Worm (Caenorhabditis elegans): ENCODE measurements around the gene F52D10.4.

The F52D10.4 gene

ce11 chrX:11607500-11607823, 9.8 kb upstream of the F52D10.4 start:
- TF ChIP-seq pha-4 (tag; optimal IDR thresholded peaks at IDR 0.05) (no peak), bed-1 (GFP tag; IDR thresholded peaks at IDR 0.05) (no peak), Y67H2A.10 (GFP tag; conservative IDR thresholded peaks at IDR 0.05) (no peak), bed-2 (GFP tag; IDR thresholded peaks at IDR 0.05) (no peak), tlf-1 (GFP tag; optimal IDR thresholded peaks at IDR 0.05) (no peak), F37B4.10 (GFP tag; IDR thresholded peaks at IDR 0.05) (no peak), mes-4 (tag; optimal IDR thresholded peaks at IDR 0.05) (no peak), hsf-1 (GFP tag; IDR thresholded peaks at IDR 0.05) (no peak), B0019.2 (GFP tag; conservative IDR thresholded peaks at IDR 0.05) (no peak), dox-1 (GFP tag; IDR thresholded peaks at IDR 0.05) (no peak), tbp1 (GFP tag; optimal IDR thresholded peaks at IDR 0.05) (no peak), Y53F4B.3 (GFP tag; IDR thresholded peaks at IDR 0.05) (no peak), pbrm-1 (GFP tag; IDR thresholded peaks at IDR 0.05) (no peak), lin-35 (GFP tag; optimal IDR thresholded peaks at IDR 0.05) (no peak)

DNA sequence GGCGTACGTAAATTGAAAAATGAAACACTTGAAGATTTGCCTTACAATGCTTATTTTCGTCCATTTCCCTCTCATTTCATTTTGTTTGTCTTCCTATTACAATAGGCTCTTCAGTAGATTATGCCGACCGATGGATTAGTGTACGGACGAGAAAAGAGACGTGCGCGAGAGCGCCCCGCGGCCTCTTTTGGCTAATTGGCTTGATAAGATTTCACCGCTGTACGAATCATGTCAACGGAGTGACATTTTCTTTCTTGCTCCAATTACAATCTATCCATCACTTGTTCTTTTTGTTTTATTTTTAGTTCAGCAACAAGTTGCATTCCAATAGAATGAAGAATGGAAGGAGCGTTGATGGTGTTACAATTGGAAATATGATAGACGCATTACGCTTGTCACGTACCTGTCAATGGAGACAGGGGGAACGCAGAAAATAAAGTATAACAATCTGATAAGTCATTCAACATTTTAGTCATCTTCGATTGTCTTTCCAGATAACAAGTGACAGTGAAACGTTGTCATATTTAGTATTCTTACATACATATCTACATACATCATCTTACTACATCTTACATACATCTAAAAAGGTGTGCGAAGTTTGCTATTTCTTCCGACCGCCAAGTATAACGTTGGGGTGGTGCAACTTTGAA, 9.0 kb upstream of the F52D10.4 start:
- TF ChIP-seq nhr-80 (tag; optimal IDR thresholded peaks at IDR 0.05) (peak; percentile 76), ZK185.1 (tag; optimal IDR thresholded peaks at IDR 0.05; ENCODE audit: poor library complexity, severe bottlenecking) (peak; percentile 8), unc-62 (GFP tag; optimal IDR thresholded peaks at IDR 0.05) (peak; percentile 95), ztf-22 (GFP tag; optimal IDR thresholded peaks at IDR 0.05) (peak; percentile 18), ztf-3 (GFP tag; optimal IDR thresholded peaks at IDR 0.05) (no peak), let-607 (tag; optimal IDR thresholded peaks at IDR 0.05) (peak; percentile 61 to 64), F57A8.1 (GFP tag; optimal IDR thresholded peaks at IDR 0.05) (no peak), ets-4 (GFP tag; optimal IDR thresholded peaks at IDR 0.05) (peak; percentile 17), Y53G8AR.9 (GFP tag; conservative IDR thresholded peaks at IDR 0.05) (0 out of 2 replicates have a peak, but pooled peaks have one; percentile 21)

DNA sequence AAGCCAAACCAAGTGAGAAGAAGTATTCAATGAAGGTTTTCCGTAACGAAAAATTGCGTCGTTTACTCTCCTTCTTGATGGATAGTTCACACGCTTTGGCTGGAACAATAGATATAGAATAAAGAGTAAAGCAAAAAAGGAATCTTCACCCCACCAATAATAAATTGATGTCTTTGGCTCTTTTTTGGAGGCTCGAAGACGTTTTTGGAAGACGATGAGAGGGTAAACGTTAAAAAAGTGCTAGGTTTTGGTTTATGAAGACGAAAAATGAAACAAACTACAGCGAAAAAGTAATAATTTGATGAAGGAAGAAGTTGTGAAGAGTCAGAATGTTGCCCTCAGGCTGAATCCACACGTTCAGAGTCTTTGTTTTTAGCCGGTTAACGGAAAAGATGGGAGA, 4.7 kb downstream of the F52D10.4 start, which contains the start of gene sto-3:
Gene sto-3, minus strand, starts transcription at position 101 of the 400 bp plus-strand sequence.
- no peak for TF ChIP-seq ceh-27 (GFP tag; optimal IDR thresholded peaks at IDR 0.05)
- TF ChIP-seq nhr-179 (tag; optimal IDR thresholded peaks at IDR 0.05), result no peak
- TF ChIP-seq egl-18 (GFP tag; IDR thresholded peaks at IDR 0.05), result no peak
- TF ChIP-seq madf-8 (GFP tag; conservative IDR thresholded peaks at IDR 0.05), result no peak
- no peak for TF ChIP-seq mes-4 (tag; optimal IDR thresholded peaks at IDR 0.05)
- no peak for TF ChIP-seq C06A6.2 (GFP tag; conservative IDR thresholded peaks at IDR 0.05)
- TF ChIP-seq egl-44 (GFP tag; IDR thresholded peaks at IDR 0.05), result no peak
- no peak for TF ChIP-seq tlf-1 (GFP tag; optimal IDR thresholded peaks at IDR 0.05)
- TF ChIP-seq dpl-1 (GFP tag; optimal IDR thresholded peaks at IDR 0.05), result no peak
- no peak for TF ChIP-seq xnd-1 (tag; optimal IDR thresholded peaks at IDR 0.05)
- TF ChIP-seq F49E8.2 (tag; optimal IDR thresholded peaks at IDR 0.05; ENCODE audit: insufficient read depth), result no peak
- no peak for TF ChIP-seq madf-3 (GFP tag; IDR thresholded peaks at IDR 0.05)
- no peak for TF ChIP-seq B0019.2 (GFP tag; conservative IDR thresholded peaks at IDR 0.05)
- TF ChIP-seq ama-1 (optimal IDR thresholded peaks at IDR 0.05), result no peak
- no peak for TF ChIP-seq ama-1 (GFP tag; optimal IDR thresholded peaks at IDR 0.05)
- TF ChIP-seq somi-1 (GFP tag; optimal IDR thresholded peaks at IDR 0.05), result no peak
- no peak for TF ChIP-seq attf-3 (GFP tag; conservative IDR thresholded peaks at IDR 0.05)
- no peak for TF ChIP-seq snpc-1.1 (tag; optimal IDR thresholded peaks at IDR 0.05; ENCODE audit: insufficient read depth)
- no peak for TF ChIP-seq F57A8.1 (GFP tag; optimal IDR thresholded peaks at IDR 0.05)

All from whole organism, young adult.